Worm (Caenorhabditis elegans): ENCODE data around the gene nex-1.

The nex-1 gene

DNA sequence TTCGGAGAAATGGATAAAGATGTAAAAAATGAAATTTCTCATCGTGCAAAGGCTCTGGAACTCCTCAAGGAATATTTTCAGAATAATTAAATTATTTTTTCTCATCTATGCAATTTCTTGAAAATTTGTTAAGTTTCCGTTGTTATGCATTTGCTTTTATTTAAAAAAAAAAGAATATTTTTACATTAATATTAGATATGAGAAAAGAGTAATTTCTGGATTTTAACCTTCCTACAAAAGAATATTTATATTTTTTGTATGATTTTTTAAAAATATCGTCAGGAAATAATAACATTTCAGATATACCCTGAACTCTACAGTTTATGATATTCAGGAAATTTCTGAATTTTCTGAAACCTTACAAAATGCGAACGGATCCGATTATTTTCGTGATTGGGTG lies 39.4 kb downstream of the nex-1 start, which contains the start of gene gro-1:
Gene gro-1, plus strand, starts transcription at position 301 of the 400 bp plus-strand sequence.
- TF ChIP-seq ces-1 (GFP tag; optimal IDR thresholded peaks at IDR 0.05) (no peak), unc-62 (GFP tag; optimal IDR thresholded peaks at IDR 0.05 in 1 of 2) (peak in 1 of 2 experiments; percentile 17), unc-62 (tag; optimal IDR thresholded peaks at IDR 0.05) (no peak)

DNA sequence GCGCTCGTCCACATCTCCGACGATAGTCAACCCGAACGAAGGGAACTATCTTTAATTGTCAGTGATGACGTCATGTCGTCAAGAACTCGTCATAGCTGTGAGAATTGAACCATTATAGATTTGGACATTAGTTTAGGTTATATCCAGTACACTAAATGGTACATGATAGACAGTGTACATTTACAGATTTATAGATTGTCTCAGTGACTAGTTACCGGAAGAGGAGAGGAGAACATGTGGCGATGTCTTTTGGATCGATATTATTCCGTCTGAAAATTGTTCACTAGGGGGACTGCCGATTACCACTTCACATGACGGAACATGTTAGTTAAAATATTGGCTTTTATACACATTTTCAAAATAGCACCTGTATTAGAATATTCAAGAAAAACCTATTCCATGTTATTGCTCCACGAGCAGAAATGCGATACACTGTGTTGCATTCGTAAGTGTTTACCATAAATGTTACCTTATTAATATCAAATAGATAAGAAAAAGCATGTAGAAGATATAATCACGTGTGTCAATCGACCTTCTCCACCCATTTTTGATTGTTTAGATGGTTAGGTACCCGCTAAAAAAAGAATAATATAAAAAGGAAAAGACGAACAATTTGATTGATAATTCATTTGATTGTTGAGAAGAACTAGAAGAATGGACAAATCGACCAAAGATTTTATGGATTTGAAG lies 41.9 kb downstream of the nex-1 start, which contains the start of gene ZC395.5:
Gene ZC395.5, plus strand, starts transcription at position 632 of the 690 bp plus-strand sequence.
- TF ChIP-seq mxl-3 (GFP tag; optimal IDR thresholded peaks at IDR 0.05), result no peak
- TF ChIP-seq rbr-2 (tag; optimal IDR thresholded peaks at IDR 0.05), result no peak
- no peak for TF ChIP-seq lsy-2 (tag; optimal IDR thresholded peaks at IDR 0.05)
- TF ChIP-seq ctbp-1 (GFP tag; IDR thresholded peaks at IDR 0.05), result no peak
- no peak for TF ChIP-seq lin-1 (GFP tag; IDR thresholded peaks at IDR 0.05)
- TF ChIP-seq nhr-28 (tag; optimal IDR thresholded peaks at IDR 0.05), result peak; percentile 12
- TF ChIP-seq ceh-28 (tag; optimal IDR thresholded peaks at IDR 0.05), result no peak
- no peak for TF ChIP-seq vab-7 (GFP tag; IDR thresholded peaks at IDR 0.05)
- TF ChIP-seq egl-27 (tag; optimal IDR thresholded peaks at IDR 0.05), result no peak
- no peak for TF ChIP-seq lin-13 (GFP tag; optimal IDR thresholded peaks at IDR 0.05)
- TF ChIP-seq pqm-1 (tag; optimal IDR thresholded peaks at IDR 0.05), result peak; percentile 54
- TF ChIP-seq zip-11 (GFP tag; IDR thresholded peaks at IDR 0.05), result no peak
- no peak for TF ChIP-seq Y5F2A.4 (GFP tag; optimal IDR thresholded peaks at IDR 0.05)
- TF ChIP-seq T20F7.1 (GFP tag; optimal IDR thresholded peaks at IDR 0.05), result peak; percentile 10
- no peak for TF ChIP-seq skn-1 (tag; optimal IDR thresholded peaks at IDR 0.05)
- TF ChIP-seq php-3 (GFP tag; IDR thresholded peaks at IDR 0.05), result 0 out of 2 replicates have a peak, but pooled peaks have one; percentile 44
- no peak for TF ChIP-seq lin-15B (tag; optimal IDR thresholded peaks at IDR 0.05)
- TF ChIP-seq lin-39 (tag; optimal IDR thresholded peaks at IDR 0.05), result no peak
- peak in 1 of 2 experiments; percentile 86 for TF ChIP-seq unc-62 (GFP tag; optimal IDR thresholded peaks at IDR 0.05 in 1 of 2)
- TF ChIP-seq unc-62 (tag; optimal IDR thresholded peaks at IDR 0.05), result no peak
- TF ChIP-seq mdl-1 (tag; optimal IDR thresholded peaks at IDR 0.05), result peak in 1 of 2 experiments; percentile 27
- no peak for TF ChIP-seq ztf-7 (tag; optimal IDR thresholded peaks at IDR 0.05)
- no peak for TF ChIP-seq lir-3 (tag; optimal IDR thresholded peaks at IDR 0.05)
- peak; percentile 23 for TF ChIP-seq hlh-11 (tag; optimal IDR thresholded peaks at IDR 0.05)
- no peak for TF ChIP-seq daf-16 (GFP tag; optimal IDR thresholded peaks at IDR 0.05)
- TF ChIP-seq daf-16 (tag; optimal IDR thresholded peaks at IDR 0.05), result peak; percentile 96
- no peak for TF ChIP-seq gei-8 (GFP tag; optimal IDR thresholded peaks at IDR 0.05)
- TF ChIP-seq dve-1 (tag; optimal IDR thresholded peaks at IDR 0.05; ENCODE audit: insufficient read depth), result peak; percentile 81
- TF ChIP-seq lin-29 (GFP tag; IDR thresholded peaks at IDR 0.05), result no peak
- TF ChIP-seq arid-1 (GFP tag; conservative IDR thresholded peaks at IDR 0.05), result no peak

DNA sequence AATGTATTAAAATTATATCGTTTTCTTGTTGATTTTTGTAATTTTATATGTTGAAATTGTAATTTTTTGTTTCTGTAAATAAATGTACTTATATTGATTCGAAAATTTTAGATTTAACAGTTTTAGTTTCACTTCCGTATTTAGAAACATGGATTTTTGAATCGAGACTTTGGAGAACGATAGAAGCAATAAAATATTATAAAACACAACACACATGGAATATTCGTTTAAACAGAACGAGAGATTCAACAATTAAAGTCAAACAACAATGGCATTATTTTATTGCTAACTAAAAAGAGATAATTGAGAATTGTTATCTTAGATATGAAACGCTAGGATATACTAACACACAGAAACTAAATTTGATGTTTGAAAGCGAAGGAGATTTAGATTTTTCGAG lies 43.1 kb downstream of the nex-1 start:
- no peak for TF ChIP-seq nhr-111 (GFP tag; optimal IDR thresholded peaks at IDR 0.05)
- no peak for TF ChIP-seq hlh-30 (tag; optimal IDR thresholded peaks at IDR 0.05; ENCODE audit: insufficient read depth)
- TF ChIP-seq unc-130 (GFP tag; optimal IDR thresholded peaks at IDR 0.05), result no peak
- TF ChIP-seq mep-1 (tag; optimal IDR thresholded peaks at IDR 0.05), result peak; percentile 38
- no peak for TF ChIP-seq vab-7 (GFP tag; IDR thresholded peaks at IDR 0.05)
- no peak for TF ChIP-seq skn-1 (tag; optimal IDR thresholded peaks at IDR 0.05)
- peak; percentile 62 for TF ChIP-seq dve-1 (tag; optimal IDR thresholded peaks at IDR 0.05; ENCODE audit: insufficient read depth)
- TF ChIP-seq aly-2 (tag; optimal IDR thresholded peaks at IDR 0.05), result no peak
- no peak for TF ChIP-seq nhr-25 (tag; optimal IDR thresholded peaks at IDR 0.05; ENCODE audit: borderline replicate concordance, insufficient read depth)
- TF ChIP-seq mdl-1 (tag; optimal IDR thresholded peaks at IDR 0.05), result no peak
- no peak for TF ChIP-seq daf-16 (GFP tag; optimal IDR thresholded peaks at IDR 0.05)
- TF ChIP-seq daf-16 (tag; optimal IDR thresholded peaks at IDR 0.05), result peak; percentile 64
- TF ChIP-seq saeg-2 (GFP tag; IDR thresholded peaks at IDR 0.05), result no peak
- no peak for TF ChIP-seq daf-19 (GFP tag; conservative IDR thresholded peaks at IDR 0.05)
- peak; percentile 83 for TF ChIP-seq nhr-77 (tag; optimal IDR thresholded peaks at IDR 0.05)

Measured in whole organism, L4 larva.